Worm (Caenorhabditis elegans) whole organism, L1 larva: ENCODE data around the gene srd-1.
A peak's percentile ranks its signal among the peaks of the same experiment; 100 is the strongest.

Experiments
- F16B12.6 ChIP-seq: fragments of 150-350 bp; optimal IDR thresholded peaks from 2 replicates; lab custom pipeline; 2014; ENCODE audit warnings: missing biosample characterization, missing genetic modification characterization
- aha-1 ChIP-seq: fragments of 150-350 bp; optimal IDR thresholded peaks from 2 replicates; lab custom pipeline; 2014; ENCODE audit warnings: missing biosample characterization, missing genetic modification characterization
- alr-1 ChIP-seq: fragments of 200-800 bp; sonication (Bioruptor generic); optimal IDR thresholded peaks from 2 replicates; lab custom pipeline; 2018; ENCODE audit warnings: borderline replicate concordance, mild to moderate bottlenecking, missing genetic modification characterization, missing compliant biosample characterization
- aly-2 ChIP-seq: fragments of 150-350 bp; optimal IDR thresholded peaks from 2 replicates; lab custom pipeline; 2014; ENCODE audit warnings: missing biosample characterization, missing genetic modification characterization
- ama-1 ChIP-seq: fragments of 150-350 bp; optimal IDR thresholded peaks from 2 replicates; lab custom pipeline; 2014
- blmp-1 ChIP-seq: fragments of 150-350 bp; optimal IDR thresholded peaks from 2 replicates; lab custom pipeline; 2014; ENCODE audit warnings: missing biosample characterization, missing genetic modification characterization
- ceh-63 ChIP-seq: fragments of 200-800 bp; sonication (Bioruptor generic); optimal IDR thresholded peaks from 2 replicates; lab custom pipeline; 2018; ENCODE audit warnings: mild to moderate bottlenecking, missing genetic modification characterization, missing compliant biosample characterization
- ceh-8 ChIP-seq: fragments of 200-800 bp; sonication (Bioruptor generic); optimal IDR thresholded peaks from 2 replicates; lab custom pipeline; 2018; ENCODE audit warnings: mild to moderate bottlenecking, missing genetic modification characterization, moderate library complexity, missing compliant biosample characterization
- ceh-82 ChIP-seq, 3 experiments: fragments of 150-350 bp in 1 of 3; sonication (generic microtip) in 2 of 3; optimal IDR thresholded peaks; 2 replicates each; lab custom pipeline; 2014 to 2017; ENCODE audit warnings: missing biosample characterization in 3 of 3, missing genetic modification characterization in 3 of 3
- ces-1 ChIP-seq: fragments of 150-350 bp; optimal IDR thresholded peaks from 2 replicates; lab custom pipeline; 2014; ENCODE audit warnings: missing biosample characterization, missing genetic modification reagents, missing genetic modification characterization
- dpl-1 ChIP-seq, 3 experiments: fragments of 150-350 bp in 2 of 3; sonication (generic microtip) in 1 of 3; optimal IDR thresholded peaks; 2 replicates each; lab custom pipeline; 2014 to 2017; ENCODE audit warnings: missing biosample characterization in 3 of 3, missing genetic modification characterization in 3 of 3, missing genetic modification reagents in 3 of 3
- dsc-1 ChIP-seq: sonication (generic microtip); optimal IDR thresholded peaks from 2 replicates; lab custom pipeline; 2016; ENCODE audit warnings: mild to moderate bottlenecking, missing genetic modification characterization, missing compliant biosample characterization
- efl-1 ChIP-seq, 4 experiments: fragments of 150-350 bp; optimal IDR thresholded peaks in 3 of 4; peaks in 1 of 4; 1 replicate in 1 of 4; 2 replicates in 3 of 4; lab custom pipeline; 2014; ENCODE audit warnings: missing biosample characterization in 2 of 4, missing genetic modification characterization in 2 of 4, missing genetic modification reagents in 2 of 4
- efl-3 ChIP-seq: fragments of 200-800 bp; sonication (Bioruptor generic); optimal IDR thresholded peaks from 2 replicates; lab custom pipeline; 2018; ENCODE audit warnings: mild to moderate bottlenecking, missing genetic modification characterization, missing compliant biosample characterization
- egl-13 ChIP-seq: sonication (generic microtip); optimal IDR thresholded peaks from 2 replicates; lab custom pipeline; 2016; ENCODE audit warnings: missing genotype, missing genetic modification reagents, missing genetic modification characterization, missing compliant biosample characterization
- ets-5 ChIP-seq: fragments of 200-800 bp; sonication (Bioruptor generic); IDR thresholded peaks from 2 replicates; pipeline ENCODE4 v1.3.6; 2022; ENCODE audit warnings: missing genetic modification characterization, missing compliant biosample characterization
- fos-1 ChIP-seq: fragments of 150-350 bp; optimal IDR thresholded peaks from 2 replicates; lab custom pipeline; 2014; ENCODE audit warnings: missing biosample characterization, missing genetic modification characterization
- grh-1 ChIP-seq: fragments of 200-800 bp; sonication (Bioruptor generic); IDR thresholded peaks from 2 replicates; pipeline ENCODE4 v1.3.6; 2022; ENCODE audit warnings: missing genetic modification reagents, missing genetic modification characterization, missing compliant biosample characterization
- hpl-2 ChIP-seq: fragments of 150-350 bp; optimal IDR thresholded peaks from 2 replicates; lab custom pipeline; 2014; ENCODE audit warnings: missing biosample characterization, missing genetic modification reagents, missing genetic modification characterization
- irx-1 ChIP-seq: sonication (generic microtip); optimal IDR thresholded peaks from 2 replicates; lab custom pipeline; 2016; ENCODE audit warnings: missing genetic modification characterization, missing compliant biosample characterization
- isw-1 ChIP-seq: fragments of 200-800 bp; sonication (Bioruptor generic); IDR thresholded peaks from 2 replicates; pipeline ENCODE4 v1.3.6; 2022; ENCODE audit warnings: missing genetic modification characterization, missing compliant biosample characterization
- lin-13 ChIP-seq: fragments of 150-350 bp; optimal IDR thresholded peaks from 2 replicates; lab custom pipeline; 2014; ENCODE audit warnings: missing biosample characterization, missing genetic modification reagents, missing genetic modification characterization
- lin-14 ChIP-seq: fragments of 200-800 bp; sonication (Bioruptor generic); optimal IDR thresholded peaks from 2 replicates; lab custom pipeline; 2018; ENCODE audit warnings: mild to moderate bottlenecking, missing genetic modification characterization, moderate library complexity, missing compliant biosample characterization
- lin-35 ChIP-seq, 2 experiments: fragments of 150-350 bp; optimal IDR thresholded peaks; 2 replicates each; lab custom pipeline; 2014; ENCODE audit warnings: missing biosample characterization in 2 of 2, missing genetic modification characterization in 2 of 2, missing genetic modification reagents in 2 of 2
- lin-39 ChIP-seq: fragments of 150-350 bp; optimal IDR thresholded peaks from 2 replicates; lab custom pipeline; 2014; ENCODE audit warnings: missing biosample characterization, missing genetic modification reagents, missing genetic modification characterization
- mab-9 ChIP-seq: fragments of 200-800 bp; sonication (Bioruptor generic); IDR thresholded peaks from 2 replicates; pipeline ENCODE4 v1.3.6; 2022; ENCODE audit warnings: missing genetic modification reagents, missing genetic modification characterization, missing compliant biosample characterization
- mdl-1 ChIP-seq, 2 experiments: fragments of 150-350 bp; optimal IDR thresholded peaks; 2 replicates each; lab custom pipeline; 2014 to 2017; ENCODE audit warnings: missing biosample characterization in 2 of 2, missing genetic modification characterization in 2 of 2, inconsistent platforms in 1 of 2
- mef-2 ChIP-seq: fragments of 150-350 bp; optimal IDR thresholded peaks from 2 replicates; lab custom pipeline; 2014; ENCODE audit warnings: missing biosample characterization, missing genetic modification characterization
- nhr-11 ChIP-seq: fragments of 150-350 bp; optimal IDR thresholded peaks from 2 replicates; lab custom pipeline; 2014; ENCODE audit warnings: missing biosample characterization, missing genetic modification characterization
- nhr-12 ChIP-seq: sonication (generic microtip); optimal IDR thresholded peaks from 2 replicates; lab custom pipeline; 2017; ENCODE audit warnings: missing biosample characterization, missing genetic modification characterization
- nhr-20 ChIP-seq: sonication (generic microtip); optimal IDR thresholded peaks from 2 replicates; lab custom pipeline; 2016; ENCODE audit warnings: mild to moderate bottlenecking, missing genetic modification characterization, missing compliant biosample characterization
- nhr-237 ChIP-seq: fragments of 150-350 bp; optimal IDR thresholded peaks from 2 replicates; lab custom pipeline; 2014; ENCODE audit warnings: missing biosample characterization, missing genetic modification characterization
- nhr-47 ChIP-seq: sonication (generic microtip); optimal IDR thresholded peaks from 2 replicates; lab custom pipeline; 2016; ENCODE audit warnings: mild to moderate bottlenecking, missing genetic modification characterization, moderate library complexity, missing compliant biosample characterization
- nhr-71 ChIP-seq: sonication (generic microtip); optimal IDR thresholded peaks from 2 replicates; lab custom pipeline; 2016; ENCODE audit warnings: mild to moderate bottlenecking, missing genetic modification characterization, moderate library complexity, missing compliant biosample characterization
- pag-3 ChIP-seq: sonication (generic microtip); optimal IDR thresholded peaks from 2 replicates; lab custom pipeline; 2017; ENCODE audit warnings: missing genetic modification characterization, mild to moderate bottlenecking, missing compliant biosample characterization, antibody characterized with exemption, borderline replicate concordance; ENCODE audit not compliant: insufficient read depth
- pax-3 ChIP-seq: fragments of 200-800 bp; sonication (Bioruptor generic); optimal IDR thresholded peaks from 2 replicates; lab custom pipeline; 2018; ENCODE audit warnings: mild to moderate bottlenecking, missing genetic modification characterization, moderate library complexity, missing compliant biosample characterization
- pqm-1 ChIP-seq: sonication (generic microtip); optimal IDR thresholded peaks from 3 replicates; lab custom pipeline; 2017; ENCODE audit warnings: missing biosample characterization, missing genetic modification characterization
- rnt-1 ChIP-seq: sonication (generic microtip); optimal IDR thresholded peaks from 2 replicates; lab custom pipeline; 2016; ENCODE audit warnings: mild to moderate bottlenecking, missing genetic modification characterization, moderate library complexity, missing compliant biosample characterization
- snu-23 ChIP-seq: sonication (generic microtip); optimal IDR thresholded peaks from 2 replicates; lab custom pipeline; 2016; ENCODE audit warnings: missing genetic modification characterization, missing compliant biosample characterization
- sox-4 ChIP-seq: sonication (generic microtip); optimal IDR thresholded peaks from 2 replicates; lab custom pipeline; 2016; ENCODE audit warnings: missing genetic modification characterization, missing compliant biosample characterization
- sup-37 ChIP-seq: fragments of 200-800 bp; sonication (Bioruptor generic); optimal IDR thresholded peaks from 2 replicates; lab custom pipeline; 2018; ENCODE audit warnings: mild to moderate bottlenecking, missing genetic modification characterization, missing compliant biosample characterization
- tbx-2 ChIP-seq: sonication (generic microtip); optimal IDR thresholded peaks from 2 replicates; lab custom pipeline; 2016; ENCODE audit warnings: missing genetic modification characterization, missing compliant biosample characterization
- tlp-1 ChIP-seq: fragments of 150-350 bp; optimal IDR thresholded peaks from 2 replicates; lab custom pipeline; 2014; ENCODE audit warnings: missing biosample characterization, missing genetic modification characterization
- unc-30 ChIP-seq: sonication (generic microtip); optimal IDR thresholded peaks from 2 replicates; lab custom pipeline; 2017; ENCODE audit warnings: missing biosample characterization, missing genetic modification characterization
- xbp-1 ChIP-seq: sonication (generic microtip); optimal IDR thresholded peaks from 2 replicates; lab custom pipeline; 2016; ENCODE audit warnings: missing genetic modification characterization, missing compliant biosample characterization
- zip-4 ChIP-seq: fragments of 200-800 bp; sonication (Bioruptor generic); optimal IDR thresholded peaks from 2 replicates; lab custom pipeline; 2018; ENCODE audit warnings: mild to moderate bottlenecking, missing genetic modification characterization, moderate library complexity, missing compliant biosample characterization
- ztf-4 ChIP-seq: fragments of 150-350 bp; optimal IDR thresholded peaks from 2 replicates; lab custom pipeline; 2014; ENCODE audit warnings: missing biosample characterization, missing genetic modification characterization

srd-1 gene

DNA sequence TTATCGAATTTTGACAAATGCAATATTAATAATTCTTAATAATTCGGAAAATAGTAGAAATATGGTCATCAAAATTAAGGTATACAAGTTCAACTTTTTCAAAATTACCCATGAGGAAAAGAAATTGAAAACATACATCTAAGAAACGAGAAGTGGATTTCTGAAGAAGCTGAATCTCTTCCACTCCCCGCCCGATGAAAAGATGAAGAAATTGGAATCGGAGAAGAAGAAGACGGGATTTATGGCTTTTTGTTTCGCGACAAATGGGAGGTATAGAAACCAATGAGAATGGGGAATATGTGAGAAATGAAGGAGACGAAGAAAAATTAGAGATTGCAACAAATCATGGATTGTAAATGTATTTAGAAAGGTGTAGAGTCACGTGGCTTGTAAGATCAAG is 20.5 kb upstream of the srd-1 start (continued):
- TF ChIP-seq lin-13 (no peak), nhr-71 (peak; percentile 46), aly-2 (tag; lab: Kevin White, UChicago) (no peak), blmp-1 (tag; lab: Kevin White, UChicago) (peak; percentile 53)

- TF ChIP-seq tlp-1 = no peak
- TF ChIP-seq lin-35 (GFP tag; optimal IDR thresholded peaks at IDR 0.05; lab: Kevin White, UChicago) = peak in 1 of 2 experiments; percentile 11
- peak; percentile 7 for TF ChIP-seq nhr-47 (tag; lab: Kevin White, UChicago)
- peak in 1 of 3 experiments; percentile 27 for TF ChIP-seq ceh-82 (tag; optimal IDR thresholded peaks at IDR 0.05; lab: Kevin White, UChicago)
- TF ChIP-seq irx-1 = no peak
- TF ChIP-seq mab-9 (GFP tag; lab: Robert Waterston, UW) = no peak
- TF ChIP-seq efl-3 (GFP tag; lab: Kevin White, UChicago) = no peak
- TF ChIP-seq nhr-71 = peak; percentile 5
- TF ChIP-seq efl-1 (optimal IDR thresholded peaks at IDR 0.05; lab: Kevin White, UChicago) = peak in 1 of 2 experiments; percentile 26
- peak in 1 of 2 experiments; percentile 47 for TF ChIP-seq efl-1 (GFP tag; optimal IDR thresholded peaks at IDR 0.05 in 1 of 2; lab: Kevin White, UChicago)
- peak; percentile 26 for TF ChIP-seq nhr-11
- peak; percentile 41 for TF ChIP-seq rnt-1 (tag; lab: Kevin White, UChicago)
- TF ChIP-seq dsc-1 (tag; lab: Kevin White, UChicago) = peak; percentile 27
- no peak for TF ChIP-seq F16B12.6 (tag; lab: Kevin White, UChicago)
- peak in 1 of 2 experiments; percentile 8 for TF ChIP-seq mdl-1 (tag; optimal IDR thresholded peaks at IDR 0.05; lab: Kevin White, UChicago)
- TF ChIP-seq lin-14 = peak; percentile 53
- no peak for TF ChIP-seq ama-1
- TF ChIP-seq isw-1 = no peak
These were observed 19.7 kb upstream of the srd-1 start for ce11 chrII:10202275-10202674.

DNA sequence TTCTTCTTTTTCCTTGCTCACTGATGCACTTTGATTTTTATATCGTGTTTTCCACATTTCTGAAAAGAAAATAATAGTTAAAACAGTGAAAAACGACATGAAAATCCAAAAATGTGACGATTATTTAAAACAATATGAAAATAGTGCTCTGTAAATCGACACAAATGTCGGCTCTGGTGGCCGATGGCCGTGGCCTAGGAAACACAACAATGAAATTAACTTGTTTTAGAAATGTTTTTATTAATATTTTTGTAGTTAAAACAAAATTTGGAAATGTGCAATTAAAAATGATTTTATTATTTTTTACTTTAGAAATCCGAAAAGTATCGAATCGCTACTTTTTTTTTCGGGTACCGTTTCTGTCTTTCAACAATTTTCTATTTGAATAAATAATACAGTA is 18.2 kb upstream of the srd-1 start, which contains the start of gene arv-1:
arv-1 (minus strand) TSS at position 65 of the 400 bp plus-strand sequence.
- TF ChIP-seq nhr-20 (tag; lab: Kevin White, UChicago) (peak; percentile 71), tlp-1 (no peak), lin-35 (GFP tag; optimal IDR thresholded peaks at IDR 0.05; lab: Kevin White, UChicago) (peak; percentile 43 to 72), pax-3 (tag; lab: Kevin White, UChicago) (peak; percentile 72), sox-4 (tag; lab: Kevin White, UChicago) (peak; percentile 36), alr-1 (tag; lab: Kevin White, UChicago) (no peak), ets-5 (GFP tag; lab: Robert Waterston, UW) (no peak), snu-23 (GFP tag; lab: Kevin White, UChicago) (peak; percentile 70), ceh-63 (no peak), mdl-1 (tag; optimal IDR thresholded peaks at IDR 0.05; lab: Kevin White, UChicago) (no peak), nhr-237 (no peak), grh-1 (GFP tag; lab: Robert Waterston, UW) (no peak; the same call in 1 of the 2 replicates), ces-1 (GFP tag; lab: Kevin White, UChicago) (no peak), ama-1 (no peak), sup-37 (GFP tag; lab: Kevin White, UChicago) (no peak), dpl-1 (GFP tag; optimal IDR thresholded peaks at IDR 0.05; lab: Kevin White, UChicago) (peak; percentile 51 to 72 (median 70)), unc-30 (tag; lab: Kevin White, UChicago) (no peak), xbp-1 (peak; percentile 72), ceh-82 (tag; optimal IDR thresholded peaks at IDR 0.05; lab: Kevin White, UChicago) (peak; percentile 46 to 66 (median 50)), lin-39 (no peak), F16B12.6 (tag; lab: Kevin White, UChicago) (peak; percentile 31), lin-13 (no peak), nhr-71 (peak; percentile 79), rnt-1 (tag; lab: Kevin White, UChicago) (peak; percentile 92), mef-2 (tag; lab: Kevin White, UChicago) (no peak), pqm-1 (tag; lab: Kevin White, UChicago) (no peak), lin-14 (peak; percentile 78), dsc-1 (tag; lab: Kevin White, UChicago) (peak; percentile 65), ceh-8 (GFP tag; lab: Kevin White, UChicago) (no peak), zip-4 (GFP tag; lab: Kevin White, UChicago) (no peak), aha-1 (tag; lab: Kevin White, UChicago) (no peak), egl-13 (peak; percentile 74), hpl-2 (GFP tag; lab: Kevin White, UChicago) (no peak), blmp-1 (tag; lab: Kevin White, UChicago) (peak; percentile 63), nhr-12 (tag; lab: Kevin White, UChicago) (no peak), tbx-2 (tag; lab: Kevin White, UChicago) (peak; percentile 75), pag-3 (tag; lab: Kevin White, UChicago) (no peak), ztf-4 (tag; lab: Kevin White, UChicago) (no peak), aly-2 (tag; lab: Kevin White, UChicago) (no peak), fos-1 (tag; lab: Kevin White, UChicago) (no peak)
